Worm (Caenorhabditis elegans) whole organism, late embryonic: ENCODE results near the gene ZK121.2.

Source experiments
- C08G9.2 ChIP-seq: sonication (generic microtip); optimal IDR thresholded peaks from 2 replicates; lab custom pipeline; 2016; ENCODE audit warnings: mild to moderate bottlenecking, missing genetic modification characterization, moderate library complexity, missing compliant biosample characterization
- F13H6.1 ChIP-seq: sonication (generic microtip); optimal IDR thresholded peaks from 2 replicates; lab custom pipeline; 2016; ENCODE audit warnings: missing genetic modification characterization, missing compliant biosample characterization
- K02D7.2 ChIP-seq: sonication (generic microtip); optimal IDR thresholded peaks from 2 replicates; lab custom pipeline; 2017; ENCODE audit warnings: mild to moderate bottlenecking, missing genetic modification characterization, missing compliant biosample characterization
- T23F11.4 ChIP-seq: fragments of 200-800 bp; sonication (Bioruptor generic); optimal IDR thresholded peaks from 2 replicates; lab custom pipeline; 2018; ENCODE audit warnings: mild to moderate bottlenecking, missing genetic modification characterization, missing compliant biosample characterization
- ama-1 ChIP-seq: fragments of 150-350 bp; optimal IDR thresholded peaks from 2 replicates; lab custom pipeline; 2014
- ceh-14 ChIP-seq: sonication (generic microtip); optimal IDR thresholded peaks from 2 replicates; lab custom pipeline; 2016; ENCODE audit warnings: missing genotype, missing genetic modification characterization, missing compliant biosample characterization
- ceh-18 ChIP-seq: sonication (generic microtip); optimal IDR thresholded peaks from 2 replicates; lab custom pipeline; 2016; ENCODE audit warnings: missing genetic modification characterization, missing compliant biosample characterization
- ceh-24 ChIP-seq: sonication (generic microtip); optimal IDR thresholded peaks from 2 replicates; lab custom pipeline; 2016; ENCODE audit warnings: mild to moderate bottlenecking, missing genetic modification characterization, missing compliant biosample characterization
- ceh-30 ChIP-seq: fragments of 150-350 bp; optimal IDR thresholded peaks from 2 replicates; lab custom pipeline; 2014; ENCODE audit warnings: missing biosample characterization, missing genetic modification characterization
- ceh-34 ChIP-seq: sonication (generic microtip); optimal IDR thresholded peaks from 2 replicates; lab custom pipeline; 2016; ENCODE audit warnings: mild to moderate bottlenecking, missing genetic modification characterization, missing compliant biosample characterization
- dve-1 ChIP-seq: sonication (generic microtip); optimal IDR thresholded peaks from 2 replicates; lab custom pipeline; 2017; ENCODE audit warnings: antibody characterized with exemption, mild to moderate bottlenecking, missing genetic modification characterization, missing compliant biosample characterization
- elt-2 ChIP-seq: sonication (generic microtip); optimal IDR thresholded peaks from 2 replicates; lab custom pipeline; 2016; ENCODE audit warnings: missing genetic modification reagents, missing genetic modification characterization, missing compliant biosample characterization
- elt-4 ChIP-seq: sonication (generic microtip); optimal IDR thresholded peaks from 2 replicates; lab custom pipeline; 2016; ENCODE audit warnings: missing genetic modification characterization, missing compliant biosample characterization
- ets-4 ChIP-seq: sonication (generic microtip); optimal IDR thresholded peaks from 2 replicates; lab custom pipeline; 2016; ENCODE audit warnings: missing genetic modification characterization, missing compliant biosample characterization
- fax-1 ChIP-seq: sonication (generic microtip); optimal IDR thresholded peaks from 2 replicates; lab custom pipeline; 2016; ENCODE audit warnings: missing genotype, missing genetic modification characterization, missing compliant biosample characterization
- fkh-10 ChIP-seq: fragments of 150-350 bp; optimal IDR thresholded peaks from 2 replicates; lab custom pipeline; 2014; ENCODE audit warnings: missing biosample characterization, missing genetic modification reagents, missing genetic modification characterization
- fkh-6 ChIP-seq: sonication (generic microtip); optimal IDR thresholded peaks from 2 replicates; lab custom pipeline; 2016; ENCODE audit warnings: missing genetic modification characterization, missing compliant biosample characterization
- gmeb-2 ChIP-seq: sonication (generic microtip); optimal IDR thresholded peaks from 2 replicates; lab custom pipeline; 2016; ENCODE audit warnings: missing genetic modification characterization, inconsistent platforms, missing compliant biosample characterization
- hlh-6 ChIP-seq: sonication (generic microtip); optimal IDR thresholded peaks from 2 replicates; lab custom pipeline; 2016; ENCODE audit warnings: missing genotype, missing genetic modification characterization, missing compliant biosample characterization
- hlh-8 ChIP-seq: sonication (generic microtip); optimal IDR thresholded peaks from 2 replicates; lab custom pipeline; 2016; ENCODE audit warnings: missing genotype, missing genetic modification characterization, missing compliant biosample characterization
- lim-6 ChIP-seq: sonication (generic microtip); optimal IDR thresholded peaks from 2 replicates; lab custom pipeline; 2016; ENCODE audit warnings: missing genetic modification characterization, missing compliant biosample characterization
- madf-2 ChIP-seq: sonication (generic microtip); optimal IDR thresholded peaks from 2 replicates; lab custom pipeline; 2017; ENCODE audit warnings: missing genetic modification characterization, missing compliant biosample characterization
- nhr-232 ChIP-seq: sonication (generic microtip); optimal IDR thresholded peaks from 2 replicates; lab custom pipeline; 2016; ENCODE audit warnings: missing genetic modification characterization, missing compliant biosample characterization
- npax-4 ChIP-seq: sonication (generic microtip); optimal IDR thresholded peaks from 2 replicates; lab custom pipeline; 2016; ENCODE audit warnings: missing genetic modification characterization, missing compliant biosample characterization
- odd-2 ChIP-seq: sonication (generic microtip); optimal IDR thresholded peaks from 2 replicates; lab custom pipeline; 2017; ENCODE audit warnings: antibody characterized with exemption, mild to moderate bottlenecking, missing genetic modification characterization, missing compliant biosample characterization
- pha-4 ChIP-seq: fragments of 150-350 bp; optimal IDR thresholded peaks from 2 replicates; lab custom pipeline; 2018; ENCODE audit warnings: missing biosample characterization, missing genetic modification reagents, missing genetic modification characterization
- rnt-1 ChIP-seq: sonication (generic microtip); optimal IDR thresholded peaks from 2 replicates; lab custom pipeline; 2016; ENCODE audit warnings: missing genetic modification characterization, missing compliant biosample characterization
- sox-2 ChIP-seq: fragments of 200-800 bp; sonication (Bioruptor generic); IDR thresholded peaks from 2 replicates; pipeline ENCODE4 v1.3.6; 2022; ENCODE audit warnings: missing genetic modification reagents, missing genetic modification characterization, missing compliant biosample characterization
- sox-4 ChIP-seq: sonication (generic microtip); optimal IDR thresholded peaks from 2 replicates; lab custom pipeline; 2017; ENCODE audit warnings: mild to moderate bottlenecking, missing genetic modification characterization, inconsistent platforms, missing compliant biosample characterization
- syd-9 ChIP-seq: sonication (generic microtip); optimal IDR thresholded peaks from 2 replicates; lab custom pipeline; 2016; ENCODE audit warnings: mild to moderate bottlenecking, missing genetic modification characterization, moderate library complexity, missing compliant biosample characterization
- tbx-2 ChIP-seq: sonication (generic microtip); optimal IDR thresholded peaks from 2 replicates; lab custom pipeline; 2016; ENCODE audit warnings: missing genetic modification characterization, missing compliant biosample characterization
- ttx-3 ChIP-seq: sonication (generic microtip); optimal IDR thresholded peaks from 2 replicates; lab custom pipeline; 2016; ENCODE audit warnings: missing genetic modification reagents, missing genetic modification characterization, missing compliant biosample characterization
- unc-42 ChIP-seq: sonication (generic microtip); optimal IDR thresholded peaks from 2 replicates; lab custom pipeline; 2016; ENCODE audit warnings: missing genotype, missing genetic modification characterization, missing compliant biosample characterization
- unc-55 ChIP-seq: sonication (generic microtip); optimal IDR thresholded peaks from 2 replicates; lab custom pipeline; 2017; ENCODE audit warnings: missing biosample characterization, missing genetic modification reagents, missing genetic modification characterization
- unc-86 ChIP-seq: sonication (generic microtip); optimal IDR thresholded peaks from 2 replicates; lab custom pipeline; 2016; ENCODE audit warnings: missing genetic modification characterization, missing compliant biosample characterization
- zip-5 ChIP-seq: sonication (generic microtip); optimal IDR thresholded peaks from 2 replicates; lab custom pipeline; 2016; ENCODE audit warnings: missing genetic modification characterization, missing compliant biosample characterization
- ztf-16 ChIP-seq: sonication (generic microtip); optimal IDR thresholded peaks from 2 replicates; lab custom pipeline; 2017; ENCODE audit warnings: missing genetic modification characterization, missing compliant biosample characterization

ZK121.2 gene

DNA sequence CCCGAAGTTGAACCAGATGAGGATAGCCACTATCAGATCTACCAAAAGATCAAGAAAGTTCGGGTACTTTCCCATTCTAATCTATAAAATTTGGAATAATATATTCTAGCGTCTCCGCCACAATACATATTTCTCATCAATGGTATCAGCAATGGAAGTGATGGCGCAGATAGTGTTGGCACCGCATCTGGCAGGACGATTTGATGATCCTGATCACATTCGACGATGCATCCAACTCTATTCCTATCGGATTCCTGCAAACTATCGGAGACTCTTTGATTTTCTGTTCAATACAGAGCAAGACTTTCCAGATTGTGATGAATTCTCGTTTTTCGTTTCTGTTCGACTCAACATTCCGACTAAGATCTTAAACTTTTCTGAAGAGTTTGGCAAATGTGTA, 12.1 kb upstream of the ZK121.2 start:
- TF ChIP-seq fkh-6 (tag; lab: Kevin White, UChicago) (no peak), odd-2 (no peak), gmeb-2 (tag; lab: Kevin White, UChicago) (no peak), ceh-14 (tag; lab: Kevin White, UChicago) (no peak), rnt-1 (tag; lab: Kevin White, UChicago) (no peak), F13H6.1 (tag; lab: Kevin White, UChicago) (no peak), syd-9 (no peak), unc-42 (tag; lab: Kevin White, UChicago) (no peak), ets-4 (tag; lab: Kevin White, UChicago) (no peak), nhr-232 (tag; lab: Kevin White, UChicago) (no peak), madf-2 (tag; lab: Kevin White, UChicago) (no peak), pha-4 (tag; lab: Kevin White, UChicago) (no peak), sox-2 (GFP tag; lab: Robert Waterston, UW) (no peak), ttx-3 (tag; lab: Kevin White, UChicago) (no peak)

DNA sequence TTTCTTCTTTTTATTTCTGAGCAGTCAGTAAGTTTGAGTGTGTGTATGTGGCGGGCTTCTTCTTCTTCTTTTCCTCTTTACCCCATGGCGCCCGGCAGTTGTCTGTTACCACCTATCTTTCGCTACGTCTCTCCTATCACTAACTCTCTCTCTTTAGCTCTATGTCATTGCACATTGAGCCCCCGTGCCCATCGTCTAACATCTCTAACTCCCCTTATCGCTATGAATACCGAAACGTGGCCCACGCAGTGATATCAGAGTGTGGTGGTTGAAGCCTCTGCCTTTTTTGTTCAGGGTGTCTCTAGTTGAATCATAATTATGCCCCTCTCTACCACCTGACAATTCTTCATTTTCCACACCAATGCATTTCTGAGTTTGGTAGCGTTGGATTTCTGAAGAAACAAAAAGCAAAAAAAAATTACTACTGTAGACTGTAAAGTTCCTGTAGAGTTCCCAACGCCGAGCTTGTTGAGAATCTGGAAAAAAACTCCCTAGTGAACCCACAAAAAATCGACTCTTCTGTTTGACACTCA, 6.9 kb upstream of the ZK121.2 start:
- peak; percentile 40 for TF ChIP-seq ceh-18
- TF ChIP-seq lim-6 (tag; lab: Kevin White, UChicago), result no peak
- no peak for TF ChIP-seq madf-2 (tag; lab: Kevin White, UChicago)
- no peak for TF ChIP-seq sox-2 (GFP tag; lab: Robert Waterston, UW)
- TF ChIP-seq T23F11.4 (GFP tag; lab: Kevin White, UChicago), result no peak
- no peak for TF ChIP-seq hlh-8 (tag; lab: Kevin White, UChicago)
- no peak for TF ChIP-seq npax-4 (tag; lab: Kevin White, UChicago)
- peak; percentile 47 for TF ChIP-seq elt-4
- no peak for TF ChIP-seq dve-1 (tag; lab: Kevin White, UChicago)
- no peak for TF ChIP-seq sox-4

DNA sequence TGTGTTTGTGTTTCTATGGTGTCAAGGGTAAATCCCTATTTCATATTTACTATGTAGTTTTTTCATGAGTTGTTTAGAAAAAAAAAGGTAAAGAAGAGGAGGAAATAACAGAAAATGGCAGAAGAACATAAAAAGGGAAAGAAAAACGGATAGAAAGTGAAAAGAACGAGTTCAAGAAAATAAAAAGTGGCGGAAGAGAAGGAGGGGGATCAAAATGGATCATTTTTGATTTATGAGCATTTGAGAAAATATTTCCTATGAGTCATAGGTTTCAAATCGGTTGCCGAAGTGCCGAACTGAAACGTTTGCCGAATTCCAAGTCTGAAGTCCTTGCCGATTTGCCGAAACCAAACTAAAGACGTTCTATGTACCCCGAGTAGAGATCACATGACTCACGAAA, 2.7 kb upstream of the ZK121.2 start:
- TF ChIP-seq C08G9.2 (tag; lab: Kevin White, UChicago) (no peak), tbx-2 (tag; lab: Kevin White, UChicago) (no peak)

DNA sequence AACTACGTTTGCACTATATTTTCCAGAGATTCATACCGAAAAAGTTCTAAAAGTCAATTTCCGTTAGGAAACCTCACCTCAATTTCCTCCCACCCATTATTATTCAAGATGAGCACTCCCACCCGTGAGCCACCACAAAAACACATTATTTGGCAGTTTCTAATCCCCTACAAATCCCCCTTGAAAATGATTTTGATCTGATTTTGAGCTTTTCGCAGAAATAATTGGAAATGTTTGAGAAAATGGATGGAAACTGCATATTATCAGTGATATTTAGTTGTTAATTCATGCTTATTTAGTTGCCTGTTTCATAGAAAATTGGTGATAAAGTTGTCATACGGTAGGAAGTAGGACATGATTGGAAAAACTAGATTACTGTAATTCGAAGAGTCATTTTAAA, 952 bp upstream of the ZK121.2 start:
- no peak for TF ChIP-seq unc-42 (tag; lab: Kevin White, UChicago)
- no peak for TF ChIP-seq unc-86 (tag; lab: Kevin White, UChicago)
- TF ChIP-seq zip-5 (tag; lab: Kevin White, UChicago), result no peak
- no peak for TF ChIP-seq fkh-10 (GFP tag; lab: Kevin White, UChicago)
- no peak for TF ChIP-seq elt-4
- no peak for TF ChIP-seq F13H6.1 (tag; lab: Kevin White, UChicago)
- TF ChIP-seq lim-6 (tag; lab: Kevin White, UChicago), result no peak
- TF ChIP-seq ztf-16 (tag; lab: Kevin White, UChicago), result no peak
- TF ChIP-seq ceh-24, result no peak
- TF ChIP-seq fax-1 (tag; lab: Kevin White, UChicago), result no peak
- TF ChIP-seq ceh-30 (tag; lab: Kevin White, UChicago), result no peak
- no peak for TF ChIP-seq ama-1 (lab: Kevin White, UChicago)
- TF ChIP-seq sox-4, result no peak
- no peak for TF ChIP-seq K02D7.2
- no peak for TF ChIP-seq unc-55
- no peak for TF ChIP-seq hlh-6 (tag; lab: Kevin White, UChicago)
- no peak for TF ChIP-seq tbx-2 (tag; lab: Kevin White, UChicago)
- no peak for TF ChIP-seq ceh-34 (tag; lab: Kevin White, UChicago)
- TF ChIP-seq, all 69 proteins: peak for 0

DNA sequence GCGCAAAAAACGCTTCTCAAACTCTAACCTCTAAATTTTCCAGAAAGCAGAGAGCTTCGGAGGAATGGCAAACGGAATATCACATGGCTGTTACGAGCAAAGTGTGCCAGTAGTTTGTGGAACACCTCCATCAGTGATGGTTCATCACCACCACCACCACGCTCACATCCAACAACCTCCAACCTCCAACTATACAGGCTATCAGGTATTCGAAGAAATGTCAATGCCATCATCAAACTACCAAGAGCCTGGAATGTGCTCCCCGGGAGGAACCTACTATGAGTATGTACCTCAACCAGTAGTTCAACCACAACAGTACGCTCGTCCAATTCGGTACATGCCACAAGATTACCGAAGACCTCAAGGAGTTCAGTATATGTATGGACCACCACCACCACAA, 2.1 kb downstream of the ZK121.2 start:
- no peak for TF ChIP-seq elt-2 (tag; lab: Kevin White, UChicago)
